Worm (Caenorhabditis elegans) whole organism, young adult: ENCODE results near the gene F41E7.7.

Experiments used
- Y53F4B.3 ChIP-seq: fragments of 200-800 bp; sonication (Bioruptor generic); IDR thresholded peaks from 2 replicates; pipeline ENCODE4 v1.3.6; 2022; ENCODE audit warnings: missing genetic modification reagents, missing genetic modification characterization, missing compliant biosample characterization
- Y53G8AR.9 ChIP-seq: fragments of 200-800 bp; sonication (Bioruptor generic); conservative IDR thresholded peaks from 2 replicates; pipeline ENCODE4 v1.3.6; 2022; ENCODE audit warnings: missing genetic modification reagents, missing genetic modification characterization, missing compliant biosample characterization
- ama-1 ChIP-seq, 3 experiments: fragments of 150-350 bp in 1 of 3; sonication (generic microtip) in 2 of 3; optimal IDR thresholded peaks; 2 replicates each; lab custom pipeline; 2014 to 2018; ENCODE audit warnings: missing biosample characterization in 2 of 3, missing genetic modification characterization in 2 of 3, missing genetic modification reagents in 2 of 3
- bed-2 ChIP-seq: fragments of 200-800 bp; sonication (Bioruptor generic); IDR thresholded peaks from 2 replicates; pipeline ENCODE4 v1.3.6; 2022; ENCODE audit warnings: missing genetic modification reagents, missing genetic modification characterization, missing compliant biosample characterization
- die-1 ChIP-seq: sonication (generic microtip); optimal IDR thresholded peaks from 2 replicates; lab custom pipeline; 2016; ENCODE audit warnings: missing genotype, mild to moderate bottlenecking, missing genetic modification characterization, missing compliant biosample characterization
- dpl-1 ChIP-seq: fragments of 150-350 bp; optimal IDR thresholded peaks from 2 replicates; lab custom pipeline; 2014; ENCODE audit warnings: missing biosample characterization, missing genetic modification reagents, missing genetic modification characterization
- egl-44 ChIP-seq: fragments of 200-800 bp; sonication (Bioruptor generic); IDR thresholded peaks from 2 replicates; pipeline ENCODE4 v1.3.6; 2022; ENCODE audit warnings: missing genetic modification reagents, missing genetic modification characterization, missing compliant biosample characterization
- lin-35 ChIP-seq, 3 experiments: fragments of 150-350 bp in 2 of 3; sonication (generic microtip) in 1 of 3; optimal IDR thresholded peaks; 2 replicates each; lab custom pipeline; 2014 to 2018; ENCODE audit warnings: missing biosample characterization in 3 of 3, missing genetic modification characterization in 3 of 3, missing genetic modification reagents in 3 of 3
- nfya-2 ChIP-seq: fragments of 200-800 bp; sonication (Bioruptor generic); IDR thresholded peaks from 2 replicates; pipeline ENCODE4 v1.3.6; 2022; ENCODE audit warnings: missing genetic modification reagents, missing genetic modification characterization, missing compliant biosample characterization
- nhr-27 ChIP-seq: fragments of 200-800 bp; sonication (Bioruptor generic); optimal IDR thresholded peaks from 2 replicates; lab custom pipeline; 2018; ENCODE audit warnings: mild to moderate bottlenecking, missing genetic modification characterization, moderate library complexity, missing compliant biosample characterization
- sptf-2 ChIP-seq: fragments of 200-800 bp; sonication (Bioruptor generic); optimal IDR thresholded peaks from 2 replicates; lab custom pipeline; 2018; ENCODE audit warnings: mild to moderate bottlenecking, missing genetic modification characterization, missing compliant biosample characterization
- unc-62 ChIP-seq: fragments of 150-350 bp; optimal IDR thresholded peaks from 2 replicates; lab custom pipeline; 2014; ENCODE audit warnings: missing biosample characterization, missing genetic modification reagents, missing genetic modification characterization

ce11 chrX:10318437-10318836 lies 10.8 kb downstream of the F41E7.7 start:
- TF ChIP-seq die-1 (tag; lab: Kevin White, UChicago) (no peak), lin-35 (GFP tag; optimal IDR thresholded peaks at IDR 0.05; lab: Kevin White, UChicago) (no peak), nhr-27 (tag; lab: Kevin White, UChicago) (no peak), egl-44 (GFP tag; lab: Robert Waterston, UW) (no peak), ama-1 (optimal IDR thresholded peaks at IDR 0.05; lab: Kevin White, UChicago) (no peak), ama-1 (GFP tag; optimal IDR thresholded peaks at IDR 0.05; lab: Kevin White, UChicago) (no peak), dpl-1 (GFP tag; lab: Kevin White, UChicago) (no peak), Y53G8AR.9 (GFP tag; lab: Robert Waterston, UW) (no peak), unc-62 (GFP tag; lab: Kevin White, UChicago) (no peak), Y53F4B.3 (GFP tag; lab: Robert Waterston, UW) (no peak), bed-2 (GFP tag; lab: Robert Waterston, UW) (no peak), sptf-2 (GFP tag; lab: Kevin White, UChicago) (no peak), nfya-2 (GFP tag; lab: Robert Waterston, UW) (no peak)
